Fruit fly (Drosophila melanogaster) whole organism, adult: Measurements from ENCODE around the gene tmod.

Experiments
- CG11617 ChIP-seq: fragments of 200-800 bp; sonication (Bioruptor generic); optimal IDR thresholded peaks from 2 replicates; lab custom pipeline; 2017; ENCODE audit warnings: mild to moderate bottlenecking, missing biosample characterization, missing genetic modification reagents, missing genetic modification characterization
- CG12768 ChIP-seq: fragments of 200-800 bp; sonication (Bioruptor generic); optimal IDR thresholded peaks from 2 replicates; lab custom pipeline; 2017; ENCODE audit warnings: missing biosample characterization, missing genetic modification characterization, mild to moderate bottlenecking, moderate library complexity, missing genetic modification reagents
- CG14711 ChIP-seq: fragments of 200-800 bp; sonication (Bioruptor generic); optimal IDR thresholded peaks from 2 replicates; lab custom pipeline; 2018; ENCODE audit warnings: missing biosample characterization, mild to moderate bottlenecking, missing genetic modification characterization, moderate library complexity
- CG1620 ChIP-seq: fragments of 200-800 bp; sonication (Bioruptor generic); optimal IDR thresholded peaks from 2 replicates; lab custom pipeline; 2016; ENCODE audit warnings: missing biosample characterization, missing genetic modification characterization
- CG33017 ChIP-seq: fragments of 200-800 bp; sonication (Bioruptor generic); optimal IDR thresholded peaks from 2 replicates; lab custom pipeline; 2018; ENCODE audit warnings: missing biosample characterization, mild to moderate bottlenecking, missing genetic modification characterization, moderate library complexity
- CG5204 ChIP-seq: fragments of 200-800 bp; sonication (Bioruptor generic); optimal IDR thresholded peaks from 2 replicates; lab custom pipeline; 2016; ENCODE audit warnings: missing biosample characterization, missing genetic modification characterization
- CG7045 ChIP-seq: fragments of 200-800 bp; sonication (Bioruptor generic); optimal IDR thresholded peaks from 2 replicates; lab custom pipeline; 2017; ENCODE audit warnings: missing biosample characterization, mild to moderate bottlenecking, missing genetic modification characterization
- CG7101 ChIP-seq: fragments of 200-800 bp; sonication (Bioruptor generic); optimal IDR thresholded peaks from 2 replicates; lab custom pipeline; 2018; ENCODE audit warnings: missing biosample characterization, mild to moderate bottlenecking, missing genetic modification characterization, moderate library complexity
- Clk ChIP-seq: fragments of 200-800 bp; sonication (Bioruptor generic); optimal IDR thresholded peaks from 2 replicates; lab custom pipeline; 2017; ENCODE audit warnings: missing biosample characterization, missing genetic modification characterization
- Crg-1 ChIP-seq: fragments of 200-800 bp; sonication (Bioruptor generic); optimal IDR thresholded peaks from 2 replicates; lab custom pipeline; 2016; ENCODE audit warnings: missing biosample characterization, missing genetic modification characterization
- Hr96 ChIP-seq: fragments of 200-800 bp; sonication (Bioruptor generic); optimal IDR thresholded peaks from 2 replicates; lab custom pipeline; 2016; ENCODE audit warnings: missing biosample characterization, missing genetic modification characterization
- Mnt ChIP-seq: fragments of 200-800 bp; sonication (Bioruptor generic); optimal IDR thresholded peaks from 2 replicates; lab custom pipeline; 2016; ENCODE audit warnings: missing biosample characterization, mild to moderate bottlenecking, missing genetic modification characterization
- bab1 ChIP-seq: fragments of 200-800 bp; sonication (Bioruptor generic); optimal IDR thresholded peaks from 3 replicates; lab custom pipeline; 2019; ENCODE audit warnings: missing biosample characterization, mild to moderate bottlenecking, missing genetic modification characterization, moderate library complexity
- cic ChIP-seq: fragments of 200-800 bp; sonication (Bioruptor generic); optimal IDR thresholded peaks from 2 replicates; lab custom pipeline; 2017; ENCODE audit warnings: missing biosample characterization, mild to moderate bottlenecking, missing genetic modification characterization, moderate library complexity
- cnc ChIP-seq, 2 experiments: fragments of >200 bp; optimal IDR thresholded peaks; 2 replicates each; lab custom pipeline; 2017
- kay ChIP-seq: fragments of 200-800 bp; sonication (Bioruptor generic); peaks from one replicate; lab custom pipeline; 2016; ENCODE audit warnings: missing biosample characterization, missing genetic modification characterization, borderline replicate concordance
- ovo ChIP-seq: fragments of 200-800 bp; sonication (Bioruptor generic); optimal IDR thresholded peaks from 2 replicates; lab custom pipeline; 2016; ENCODE audit warnings: missing biosample characterization, missing genetic modification characterization
- pad ChIP-seq: fragments of 200-800 bp; sonication (Bioruptor generic); optimal IDR thresholded peaks from 3 replicates; lab custom pipeline; 2017; ENCODE audit warnings: missing biosample characterization, missing genetic modification characterization, mild to moderate bottlenecking, moderate library complexity, missing genetic modification reagents
- tj ChIP-seq: fragments of 200-800 bp; sonication (Bioruptor generic); optimal IDR thresholded peaks from 3 replicates; lab custom pipeline; 2017; ENCODE audit warnings: missing biosample characterization, mild to moderate bottlenecking, missing genetic modification characterization, moderate library complexity
- toe ChIP-seq: fragments of 200-800 bp; sonication (Bioruptor generic); optimal IDR thresholded peaks from 2 replicates; lab custom pipeline; 2016; ENCODE audit warnings: missing biosample characterization, missing genetic modification characterization

The tmod gene

dm6 chr3R:30587196-30587753, 54.9 kb downstream of the tmod start, which contains the start of gene CG9717:
CG9717 (minus strand) TSS chr3R:30587302.
- TF ChIP-seq CG11617 (no peak), CG5204 (GFP tag; lab: Kevin White, UChicago) (no peak), kay (GFP tag; lab: Kevin White, UChicago) (peak; percentile 3)

dm6 chr3R:30590237-30590636, 57.8 kb downstream of the tmod start:
- TF ChIP-seq kay (GFP tag; lab: Kevin White, UChicago), result no peak
- TF ChIP-seq CG33017 (tag; lab: Kevin White, UChicago), result no peak
- TF ChIP-seq CG7101 (tag; lab: Kevin White, UChicago), result no peak
- no peak for TF ChIP-seq Clk (GFP tag; lab: Kevin White, UChicago)
- no peak for TF ChIP-seq pad (GFP tag; lab: Kevin White, UChicago)
- no peak for TF ChIP-seq cnc (optimal IDR thresholded peaks at IDR 0.05; lab: Kevin White, UChicago)
- TF ChIP-seq CG1620 (GFP tag; lab: Kevin White, UChicago), result no peak
- no peak for TF ChIP-seq toe (GFP tag; lab: Kevin White, UChicago)
- no peak for TF ChIP-seq CG5204 (GFP tag; lab: Kevin White, UChicago)
- no peak for TF ChIP-seq CG7045 (GFP tag; lab: Kevin White, UChicago)
- no peak for TF ChIP-seq CG12768 (GFP tag; lab: Kevin White, UChicago)
- no peak for TF ChIP-seq cic (GFP tag; lab: Kevin White, UChicago)
- no peak for TF ChIP-seq Mnt
- TF ChIP-seq Crg-1 (GFP tag; lab: Kevin White, UChicago), result no peak
- no peak for TF ChIP-seq CG11617
- no peak for TF ChIP-seq CG14711 (tag; lab: Kevin White, UChicago)

- TF ChIP-seq CG5204 (GFP tag; lab: Kevin White, UChicago) (no peak), CG7101 (tag; lab: Kevin White, UChicago) (no peak), tj (GFP tag; lab: Kevin White, UChicago) (no peak), CG33017 (tag; lab: Kevin White, UChicago) (no peak), bab1 (GFP tag; lab: Kevin White, UChicago) (no peak), Crg-1 (GFP tag; lab: Kevin White, UChicago) (no peak), Mnt (no peak), CG11617 (no peak), pad (GFP tag; lab: Kevin White, UChicago) (no peak), Hr96 (GFP tag; lab: Kevin White, UChicago) (no peak), cnc (optimal IDR thresholded peaks at IDR 0.05; lab: Kevin White, UChicago) (no peak), CG7045 (GFP tag; lab: Kevin White, UChicago) (no peak)
Observed at dm6 chr3R:30590845-30591244, 58.4 kb downstream of the tmod start.

dm6 chr3R:30592733-30593132, 60.3 kb downstream of the tmod start:
- TF ChIP-seq pad (GFP tag; lab: Kevin White, UChicago), result no peak
- TF ChIP-seq CG12768 (GFP tag; lab: Kevin White, UChicago), result no peak
- TF ChIP-seq toe (GFP tag; lab: Kevin White, UChicago), result no peak
- no peak for TF ChIP-seq kay (GFP tag; lab: Kevin White, UChicago)
- TF ChIP-seq bab1 (GFP tag; lab: Kevin White, UChicago), result no peak
- TF ChIP-seq ovo (GFP tag; lab: Kevin White, UChicago), result no peak
- no peak for TF ChIP-seq cic (GFP tag; lab: Kevin White, UChicago)
- TF ChIP-seq Clk (GFP tag; lab: Kevin White, UChicago), result no peak
- TF ChIP-seq CG5204 (GFP tag; lab: Kevin White, UChicago), result no peak
- no peak for TF ChIP-seq CG14711 (tag; lab: Kevin White, UChicago)
- TF ChIP-seq CG1620 (GFP tag; lab: Kevin White, UChicago), result no peak
- TF ChIP-seq CG11617, result no peak
- no peak for TF ChIP-seq Hr96 (GFP tag; lab: Kevin White, UChicago)
- no peak for TF ChIP-seq CG7101 (tag; lab: Kevin White, UChicago)
- no peak for TF ChIP-seq cnc (optimal IDR thresholded peaks at IDR 0.05; lab: Kevin White, UChicago)
- TF ChIP-seq CG7045 (GFP tag; lab: Kevin White, UChicago), result no peak
- no peak for TF ChIP-seq tj (GFP tag; lab: Kevin White, UChicago)

dm6 chr3R:30596704-30597103, 64.3 kb downstream of the tmod start, which contains the start of gene CG31019:
CG31019 (plus strand) TSS chr3R:30597004.
- TF ChIP-seq CG7045 (GFP tag; lab: Kevin White, UChicago) (no peak), CG1620 (GFP tag; lab: Kevin White, UChicago) (no peak), CG5204 (GFP tag; lab: Kevin White, UChicago) (no peak), ovo (GFP tag; lab: Kevin White, UChicago) (no peak), toe (GFP tag; lab: Kevin White, UChicago) (no peak), kay (GFP tag; lab: Kevin White, UChicago) (no peak), tj (GFP tag; lab: Kevin White, UChicago) (no peak), bab1 (GFP tag; lab: Kevin White, UChicago) (no peak), Hr96 (GFP tag; lab: Kevin White, UChicago) (no peak)

dm6 chr3R:30599404-30599980, 67.1 kb downstream of the tmod start:
- TF ChIP-seq pad (GFP tag; lab: Kevin White, UChicago) (peak; percentile 52), CG11617 (no peak), tj (GFP tag; lab: Kevin White, UChicago) (no peak), Crg-1 (GFP tag; lab: Kevin White, UChicago) (no peak), CG7045 (GFP tag; lab: Kevin White, UChicago) (no peak), CG33017 (tag; lab: Kevin White, UChicago) (no peak), cic (GFP tag; lab: Kevin White, UChicago) (no peak), CG5204 (GFP tag; lab: Kevin White, UChicago) (no peak), CG14711 (tag; lab: Kevin White, UChicago) (no peak), toe (GFP tag; lab: Kevin White, UChicago) (no peak), bab1 (GFP tag; lab: Kevin White, UChicago) (no peak), Mnt (peak; percentile 49), Clk (GFP tag; lab: Kevin White, UChicago) (no peak), CG1620 (GFP tag; lab: Kevin White, UChicago) (no peak), CG12768 (GFP tag; lab: Kevin White, UChicago) (no peak), Hr96 (GFP tag; lab: Kevin White, UChicago) (no peak), kay (GFP tag; lab: Kevin White, UChicago) (peak; percentile 64), ovo (GFP tag; lab: Kevin White, UChicago) (no peak), CG7101 (tag; lab: Kevin White, UChicago) (no peak), cnc (optimal IDR thresholded peaks at IDR 0.05; lab: Kevin White, UChicago) (no peak)
